Worm (Caenorhabditis elegans): ENCODE results near the gene scav-2.

ce11 chrIII:13510753-13511152 is 44.4 kb downstream of the scav-2 start:
- no peak for TF ChIP-seq pbrm-1 (GFP tag; IDR thresholded peaks at IDR 0.05)
- TF ChIP-seq snpc-3.4 (tag; optimal IDR thresholded peaks at IDR 0.05): no peak
- TF ChIP-seq Y53G8AR.9 (GFP tag; conservative IDR thresholded peaks at IDR 0.05): no peak
- no peak for TF ChIP-seq ama-1 (optimal IDR thresholded peaks at IDR 0.05)
- TF ChIP-seq ama-1 (GFP tag; optimal IDR thresholded peaks at IDR 0.05): no peak
- no peak for TF ChIP-seq dpl-1 (GFP tag; optimal IDR thresholded peaks at IDR 0.05)
- TF ChIP-seq bed-2 (GFP tag; IDR thresholded peaks at IDR 0.05): no peak
- no peak for TF ChIP-seq lin-54 (GFP tag; optimal IDR thresholded peaks at IDR 0.05)
- TF ChIP-seq F52B5.7 (tag; optimal IDR thresholded peaks at IDR 0.05): no peak
- no peak for TF ChIP-seq lin-35 (GFP tag; optimal IDR thresholded peaks at IDR 0.05)

All from whole organism, young adult.